Fruit fly (Drosophila melanogaster) whole organism, prepupa: Measurements from ENCODE around the gene CG34238.
A peak's percentile ranks its signal among the peaks of the same experiment; 100 is the strongest.

ENCODE experiments used
- Blimp-1 ChIP-seq: fragments of 200-800 bp; sonication (Bioruptor generic); optimal IDR thresholded peaks from 3 replicates; lab custom pipeline; 2017; ENCODE audit warnings: missing biosample characterization, missing genetic modification characterization, mild to moderate bottlenecking, moderate library complexity, missing genetic modification reagents
- CG11294 ChIP-seq: fragments of 200-800 bp; sonication (Bioruptor generic); IDR thresholded peaks from 2 replicates; pipeline ENCODE4 v1.3.6; 2022; ENCODE audit warnings: missing biosample characterization, missing genetic modification characterization
- CG11762 ChIP-seq: fragments of 200-800 bp; sonication (Bioruptor generic); optimal IDR thresholded peaks from 3 replicates; lab custom pipeline; 2016; ENCODE audit warnings: missing biosample characterization, missing genetic modification characterization; ENCODE audit not compliant: insufficient read depth
- CG1621 ChIP-seq: fragments of 200-800 bp; sonication (Bioruptor generic); optimal IDR thresholded peaks from 3 replicates; lab custom pipeline; 2018; ENCODE audit warnings: missing biosample characterization, mild to moderate bottlenecking, missing genetic modification characterization
- CG16779 ChIP-seq: fragments of 200-800 bp; sonication (Bioruptor generic); optimal IDR thresholded peaks from 3 replicates; lab custom pipeline; 2017; ENCODE audit warnings: missing biosample characterization, mild to moderate bottlenecking, missing genetic modification characterization
- CG3032 ChIP-seq: fragments of 200-800 bp; optimal IDR thresholded peaks from 2 replicates; lab custom pipeline; 2019; ENCODE audit warnings: missing biosample characterization, mild to moderate bottlenecking, missing genetic modification characterization, moderate library complexity
- CG31627 ChIP-seq: fragments of 200-800 bp; sonication (Bioruptor generic); optimal IDR thresholded peaks from 3 replicates; lab custom pipeline; 2016; ENCODE audit warnings: missing biosample characterization, missing genetic modification characterization
- CG4318 ChIP-seq: fragments of 200-800 bp; sonication (Bioruptor generic); optimal IDR thresholded peaks from 3 replicates; lab custom pipeline; 2017; ENCODE audit warnings: missing biosample characterization, mild to moderate bottlenecking, missing genetic modification characterization
- CG6163 ChIP-seq: fragments of 200-800 bp; sonication (Bioruptor generic); IDR thresholded peaks from 3 replicates; pipeline ENCODE4 v1.3.6; 2022; ENCODE audit warnings: missing biosample characterization, missing genetic modification characterization
- CG6276 ChIP-seq: fragments of 200-800 bp; sonication (Bioruptor generic); optimal IDR thresholded peaks from 2 replicates; lab custom pipeline; 2017; ENCODE audit warnings: missing biosample characterization, mild to moderate bottlenecking, missing genetic modification characterization
- CG6808 ChIP-seq: fragments of 200-800 bp; sonication (Bioruptor generic); optimal IDR thresholded peaks from 3 replicates; lab custom pipeline; 2017; ENCODE audit warnings: missing biosample characterization, missing genetic modification characterization, mild to moderate bottlenecking, moderate library complexity, missing genetic modification reagents
- CG6854 ChIP-seq: fragments of 200-800 bp; sonication (Bioruptor generic); optimal IDR thresholded peaks from 2 replicates; lab custom pipeline; 2017; ENCODE audit warnings: missing biosample characterization, mild to moderate bottlenecking, missing genetic modification characterization
- CG8119 ChIP-seq: fragments of 200-800 bp; sonication (Bioruptor generic); IDR thresholded peaks from 3 replicates; pipeline ENCODE4 v1.3.6; 2022; ENCODE audit warnings: missing biosample characterization, missing genetic modification characterization
- CG8632 ChIP-seq: fragments of 200-800 bp; sonication (Bioruptor generic); optimal IDR thresholded peaks from 3 replicates; lab custom pipeline; 2016; ENCODE audit warnings: missing biosample characterization, missing genetic modification characterization
- CG9139 ChIP-seq: fragments of 200-800 bp; sonication (Bioruptor generic); optimal IDR thresholded peaks from 3 replicates; lab custom pipeline; 2017; ENCODE audit warnings: missing biosample characterization, mild to moderate bottlenecking, missing genetic modification characterization
- Ets21C ChIP-seq: fragments of 200-800 bp; sonication (Bioruptor generic); optimal IDR thresholded peaks from 3 replicates; lab custom pipeline; 2016; ENCODE audit warnings: missing biosample characterization, missing genetic modification characterization
- Ets96B ChIP-seq: fragments of 200-800 bp; optimal IDR thresholded peaks from 2 replicates; lab custom pipeline; 2019; ENCODE audit warnings: missing biosample characterization, mild to moderate bottlenecking, missing genetic modification characterization, moderate library complexity
- Gug ChIP-seq: fragments of 200-800 bp; sonication (Bioruptor generic); IDR thresholded peaks from 2 replicates; pipeline ENCODE4 v1.3.6; 2022; ENCODE audit warnings: missing biosample characterization, missing genetic modification characterization
- Hr39 ChIP-seq: fragments of 200-800 bp; sonication (Bioruptor generic); optimal IDR thresholded peaks from 2 replicates; lab custom pipeline; 2016; ENCODE audit warnings: missing biosample characterization, missing genetic modification characterization
- Hr4 ChIP-seq: fragments of 200-800 bp; sonication (Bioruptor generic); optimal IDR thresholded peaks from 3 replicates; lab custom pipeline; 2016; ENCODE audit warnings: missing biosample characterization, missing genetic modification characterization
- Smox ChIP-seq: fragments of 200-800 bp; sonication (Bioruptor generic); optimal IDR thresholded peaks from 3 replicates; lab custom pipeline; 2016; ENCODE audit warnings: missing biosample characterization, missing genetic modification characterization
- Sox14 ChIP-seq: fragments of 200-800 bp; sonication (Bioruptor generic); optimal IDR thresholded peaks from 3 replicates; lab custom pipeline; 2016; ENCODE audit warnings: missing biosample characterization, missing genetic modification characterization
- Sox15 ChIP-seq: fragments of 200-800 bp; sonication (Bioruptor generic); optimal IDR thresholded peaks from 3 replicates; lab custom pipeline; 2016; ENCODE audit warnings: missing biosample characterization, missing genetic modification characterization
- achi ChIP-seq: fragments of 200-800 bp; sonication (Bioruptor generic); optimal IDR thresholded peaks from 3 replicates; lab custom pipeline; 2016; ENCODE audit warnings: missing biosample characterization, missing genetic modification characterization
- acj6 ChIP-seq: fragments of 200-800 bp; sonication (Bioruptor generic); optimal IDR thresholded peaks from 3 replicates; lab custom pipeline; 2016; ENCODE audit warnings: missing biosample characterization, missing genetic modification characterization
- cyc ChIP-seq: fragments of 200-800 bp; sonication (Bioruptor generic); optimal IDR thresholded peaks from 3 replicates; lab custom pipeline; 2016; ENCODE audit warnings: missing biosample characterization, missing genetic modification characterization
- dac ChIP-seq: fragments of 200-800 bp; sonication (Bioruptor generic); optimal IDR thresholded peaks from 2 replicates; lab custom pipeline; 2017; ENCODE audit warnings: missing biosample characterization, mild to moderate bottlenecking, missing genetic modification characterization
- eg ChIP-seq: fragments of 200-800 bp; sonication (Bioruptor generic); IDR thresholded peaks from 3 replicates; pipeline ENCODE4 v1.3.6; 2022; ENCODE audit warnings: missing biosample characterization, missing genetic modification characterization
- esn ChIP-seq: fragments of 200-800 bp; sonication (Bioruptor generic); optimal IDR thresholded peaks from 2 replicates; lab custom pipeline; 2016; ENCODE audit warnings: missing biosample characterization, mild to moderate bottlenecking, missing genetic modification characterization, moderate library complexity
- fd85E ChIP-seq: fragments of 200-800 bp; sonication (Bioruptor generic); optimal IDR thresholded peaks from 3 replicates; lab custom pipeline; 2016; ENCODE audit warnings: missing biosample characterization, missing genetic modification characterization
- fkh ChIP-seq: fragments of 200-800 bp; sonication (Bioruptor generic); optimal IDR thresholded peaks from 3 replicates; lab custom pipeline; 2017; ENCODE audit warnings: missing biosample characterization, mild to moderate bottlenecking, missing genetic modification characterization, moderate library complexity
- lz ChIP-seq: fragments of 200-800 bp; sonication (Bioruptor generic); optimal IDR thresholded peaks from 3 replicates; lab custom pipeline; 2016; ENCODE audit warnings: missing biosample characterization, missing genetic modification characterization
- salr ChIP-seq, 2 experiments: fragments of 200-800 bp; sonication (Bioruptor generic); optimal IDR thresholded peaks; 3 replicates each; lab custom pipeline; 2016 to 2018; ENCODE audit warnings: missing biosample characterization in 2 of 2, missing genetic modification characterization in 2 of 2, mild to moderate bottlenecking in 1 of 2
- spab ChIP-seq: fragments of 200-800 bp; sonication (Bioruptor generic); optimal IDR thresholded peaks from 2 replicates; lab custom pipeline; 2017; ENCODE audit warnings: missing biosample characterization, mild to moderate bottlenecking, missing genetic modification characterization, missing genetic modification reagents
- ss ChIP-seq, 2 experiments: fragments of 200-800 bp; sonication (Bioruptor generic); optimal IDR thresholded peaks; 2 replicates in 1 of 2; 3 replicates in 1 of 2; lab custom pipeline; 2017 to 2018; ENCODE audit warnings: mild to moderate bottlenecking in 2 of 2, missing biosample characterization in 2 of 2, missing genetic modification characterization in 2 of 2, moderate library complexity in 1 of 2
- svp ChIP-seq: fragments of 200-800 bp; sonication (Bioruptor generic); peaks from one replicate; lab custom pipeline; 2016; ENCODE audit warnings: missing biosample characterization, missing genetic modification characterization

Gene CG34238

dm6 chr3L:10637819-10638218 lies 11.5 kb downstream of the CG34238 start, which contains the start of gene Cnep1r2 (continued):
- TF ChIP-seq CG6276 (GFP tag; lab: Kevin White, UChicago) (no peak), Sox15 (GFP tag; lab: Kevin White, UChicago) (peak; percentile 93), svp (no peak), Ets21C (GFP tag; lab: Kevin White, UChicago) (peak; percentile 75), cyc (GFP tag; lab: Kevin White, UChicago) (peak; percentile 84), dac (GFP tag; lab: Kevin White, UChicago) (peak; percentile 80), Sox14 (GFP tag; lab: Kevin White, UChicago) (peak; percentile 84), CG11762 (GFP tag; lab: Kevin White, UChicago) (peak; percentile 76), achi (peak; percentile 96), Ets96B (peak; percentile 94), Blimp-1 (GFP tag; lab: Kevin White, UChicago) (peak; percentile 88), fd85E (GFP tag; lab: Kevin White, UChicago) (peak; percentile 37)

dm6 chr3L:10639440-10639839 lies 13.1 kb downstream of the CG34238 start, which contains the start of gene CG18628:
Gene CG18628, plus strand, starts transcription at chr3L:10639740.
- TF ChIP-seq ss (GFP tag; optimal IDR thresholded peaks at IDR 0.05; lab: Kevin White, UChicago) (no peak), Ets96B (no peak), eg (no peak), CG4318 (GFP tag; lab: Kevin White, UChicago) (no peak), salr (GFP tag; optimal IDR thresholded peaks at IDR 0.05; lab: Kevin White, UChicago) (no peak), Ets21C (GFP tag; lab: Kevin White, UChicago) (no peak), CG9139 (GFP tag; lab: Kevin White, UChicago) (no peak), CG1621 (tag; lab: Kevin White, UChicago) (no peak), fd85E (GFP tag; lab: Kevin White, UChicago) (no peak), CG16779 (tag; lab: Kevin White, UChicago) (no peak), Sox15 (GFP tag; lab: Kevin White, UChicago) (no peak), CG11294 (GFP tag; lab: Robert Waterston, UW) (no peak), esn (GFP tag; lab: Kevin White, UChicago) (no peak), acj6 (no peak), CG6854 (GFP tag; lab: Kevin White, UChicago) (no peak), CG6163 (no peak), CG8632 (GFP tag; lab: Kevin White, UChicago) (no peak), CG3032 (tag; lab: Kevin White, UChicago) (no peak), spab (no peak), CG8119 (GFP tag; lab: Robert Waterston, UW) (no peak)

- TF ChIP-seq fkh (GFP tag; lab: Kevin White, UChicago) (no peak), CG6808 (GFP tag; lab: Kevin White, UChicago) (no peak), CG31627 (GFP tag; lab: Kevin White, UChicago) (no peak), Hr39 (no peak), CG1621 (tag; lab: Kevin White, UChicago) (no peak), eg (no peak), CG6854 (GFP tag; lab: Kevin White, UChicago) (no peak), Gug (no peak), lz (GFP tag; lab: Kevin White, UChicago) (no peak), Smox (GFP tag; lab: Kevin White, UChicago) (no peak), CG16779 (tag; lab: Kevin White, UChicago) (no peak)
Observed at dm6 chr3L:10641589-10641988, 15.3 kb downstream of the CG34238 start, which contains the start of gene CG14154. Gene CG14154, plus strand, starts transcription at chr3L:10641889.

- TF ChIP-seq Hr4 (GFP tag; lab: Kevin White, UChicago) (no peak), achi (no peak)
Observed at dm6 chr3L:10643228-10643627, 16.9 kb downstream of the CG34238 start, which contains the start of gene CG14153. Gene CG14153, plus strand, starts transcription at chr3L:10643528.
